Fruit fly (Drosophila melanogaster) whole organism, prepupa: ENCODE measurements around the gene hll.

Source experiments
- Blimp-1 ChIP-seq: fragments of 200-800 bp; sonication (Bioruptor generic); optimal IDR thresholded peaks from 3 replicates; lab custom pipeline; 2017; ENCODE audit warnings: missing biosample characterization, missing genetic modification characterization, mild to moderate bottlenecking, moderate library complexity, missing genetic modification reagents
- CG1621 ChIP-seq: fragments of 200-800 bp; sonication (Bioruptor generic); optimal IDR thresholded peaks from 3 replicates; lab custom pipeline; 2018; ENCODE audit warnings: missing biosample characterization, mild to moderate bottlenecking, missing genetic modification characterization
- CG6808 ChIP-seq: fragments of 200-800 bp; sonication (Bioruptor generic); optimal IDR thresholded peaks from 3 replicates; lab custom pipeline; 2017; ENCODE audit warnings: missing biosample characterization, missing genetic modification characterization, mild to moderate bottlenecking, moderate library complexity, missing genetic modification reagents
- Ets96B ChIP-seq: fragments of 200-800 bp; optimal IDR thresholded peaks from 2 replicates; lab custom pipeline; 2019; ENCODE audit warnings: missing biosample characterization, mild to moderate bottlenecking, missing genetic modification characterization, moderate library complexity
- Sox102F ChIP-seq: fragments of 200-800 bp; sonication (Bioruptor generic); optimal IDR thresholded peaks from 2 replicates; lab custom pipeline; 2016; ENCODE audit warnings: missing biosample characterization, mild to moderate bottlenecking, missing genetic modification characterization

DNA sequence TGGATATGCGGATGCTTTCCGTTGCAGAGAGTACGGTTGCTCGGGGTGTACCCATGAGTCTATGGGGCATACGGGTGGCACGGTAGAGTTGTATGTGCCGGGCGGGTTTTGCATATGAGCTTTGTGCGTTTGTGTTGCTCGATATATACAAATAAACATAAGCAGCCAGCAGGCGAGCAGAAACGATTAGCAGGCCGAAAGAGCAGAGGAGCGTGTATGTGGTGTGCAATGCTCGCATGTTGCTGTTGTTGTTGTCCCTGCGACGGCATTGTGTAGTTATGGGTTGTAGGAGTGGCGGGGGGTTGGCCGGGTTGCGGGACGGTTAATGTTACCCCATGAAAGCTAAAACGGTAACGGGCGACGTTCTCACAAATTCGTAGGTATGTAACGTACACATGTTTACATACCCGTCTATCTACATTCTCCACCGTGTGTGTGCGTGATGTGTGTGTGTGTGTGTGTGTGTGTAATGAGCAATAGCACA lies 5.1 kb upstream of the hll start:
- TF ChIP-seq CG1621 (tag; lab: Kevin White, UChicago) (peak; percentile 96), Blimp-1 (GFP tag; lab: Kevin White, UChicago) (no peak), Ets96B (tag; lab: Kevin White, UChicago) (no peak), Sox102F (GFP tag; lab: Kevin White, UChicago) (no peak), CG6808 (GFP tag; lab: Kevin White, UChicago) (no peak)
